Fruit fly (Drosophila melanogaster): Measurements from ENCODE around the gene CG8353.
A peak's percentile ranks its signal among the peaks of the same experiment; 100 is the strongest.

The CG8353 gene

DNA sequence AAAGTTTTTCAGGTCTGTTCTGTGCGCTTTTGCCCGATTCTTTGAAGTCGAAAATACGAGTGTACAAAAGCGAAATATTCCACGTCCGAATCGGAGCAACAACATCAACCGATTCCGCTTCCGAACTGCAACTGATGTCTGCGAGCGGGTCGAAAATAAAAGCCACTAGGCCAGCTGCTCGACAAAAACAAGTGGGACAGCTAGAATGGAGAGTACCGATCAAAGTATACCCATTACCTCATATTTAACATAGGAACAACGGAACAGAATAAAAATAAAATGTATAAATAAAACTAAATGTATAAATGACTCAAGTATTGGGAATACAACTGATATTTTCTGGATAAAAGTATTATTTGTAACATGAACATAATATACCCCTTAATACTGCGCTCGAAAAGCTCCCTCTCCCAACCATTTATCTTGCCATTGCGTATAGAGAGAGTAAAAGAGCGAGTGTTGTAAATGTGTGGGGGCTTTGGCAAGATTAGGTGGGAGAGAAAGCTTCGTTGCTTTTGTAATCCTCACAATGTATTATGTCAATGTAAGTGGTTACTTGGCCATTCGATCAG, 8.8 kb upstream of the CG8353 start, which contains the start of gene SLC5A11 (continued):
- TF ChIP-seq CG9215 (GFP tag; IDR thresholded peaks at IDR 0.05) (peak; percentile 93), CG12744 (GFP tag; optimal IDR thresholded peaks at IDR 0.05) (peak; percentile 47), Scr (GFP tag; IDR thresholded peaks at IDR 0.05; ENCODE audit: partially characterized antibody) (no peak), CG3726 (GFP tag; IDR thresholded peaks at IDR 0.05) (peak; percentile 98), CG4617 (GFP tag; optimal IDR thresholded peaks at IDR 0.05; ENCODE audit: borderline replicate concordance) (peak; percentile 88), Xbp1 (GFP tag; optimal IDR thresholded peaks at IDR 0.05) (peak; percentile 100), CG32532 (GFP tag; IDR thresholded peaks at IDR 0.05) (peak; percentile 98), CG30403 (GFP tag; optimal IDR thresholded peaks at IDR 0.05) (peak; percentile 97), CG13287 (GFP tag; IDR thresholded peaks at IDR 0.05; ENCODE audit: partially characterized antibody) (no peak; the same call in 1 of the 2 replicates), CG10543 (GFP tag; optimal IDR thresholded peaks at IDR 0.05) (peak; percentile 95), CG1647 (GFP tag; optimal IDR thresholded peaks at IDR 0.05) (peak; percentile 99), Oaz (GFP tag; IDR thresholded peaks at IDR 0.05) (peak; percentile 99), Eip74EF (GFP tag; optimal IDR thresholded peaks at IDR 0.05) (peak in 1 of 2 experiments; percentile 100), rib (GFP tag; IDR thresholded peaks at IDR 0.05) (peak; percentile 95), sima (GFP tag; optimal IDR thresholded peaks at IDR 0.05) (peak; percentile 96), CG12104 (GFP tag; optimal IDR thresholded peaks at IDR 0.05) (peak; percentile 100), CG5953 (GFP tag; IDR thresholded peaks at IDR 0.05) (peak; percentile 93), CG6689 (GFP tag; IDR thresholded peaks at IDR 0.05) (peak; percentile 97), amos (GFP tag; IDR thresholded peaks at IDR 0.05; ENCODE audit: partially characterized antibody) (no peak; the same call in 1 of the 2 replicates), al (GFP tag; IDR thresholded peaks at IDR 0.05) (peak; percentile 95), CG8924 (tag; optimal IDR thresholded peaks at IDR 0.05) (peak; percentile 100), shn (GFP tag; optimal IDR thresholded peaks at IDR 0.05) (peak; percentile 56), cwo (GFP tag; optimal IDR thresholded peaks at IDR 0.05) (peak; percentile 97), CG7271 (tag; optimal IDR thresholded peaks at IDR 0.05) (peak; percentile 66), CG1832 (GFP tag; optimal IDR thresholded peaks at IDR 0.05) (no peak), hth (optimal IDR thresholded peaks at IDR 0.05) (no peak), Tbp (GFP tag; optimal IDR thresholded peaks at IDR 0.05) (no peak), dysf (GFP tag; IDR thresholded peaks at IDR 0.05) (peak; percentile 99), nerfin-1 (tag; optimal IDR thresholded peaks at IDR 0.05) (peak; percentile 89), HLH4C (GFP tag; IDR thresholded peaks at IDR 0.05; ENCODE audit: partially characterized antibody) (no peak), CG2889 (GFP tag; IDR thresholded peaks at IDR 0.05) (peak; percentile 91), Dip3 (GFP tag; optimal IDR thresholded peaks at IDR 0.05) (peak; percentile 92), CG17612 (GFP tag; IDR thresholded peaks at IDR 0.05) (peak; percentile 88), CG2199 (GFP tag; IDR thresholded peaks at IDR 0.05) (peak; percentile 91)

DNA sequence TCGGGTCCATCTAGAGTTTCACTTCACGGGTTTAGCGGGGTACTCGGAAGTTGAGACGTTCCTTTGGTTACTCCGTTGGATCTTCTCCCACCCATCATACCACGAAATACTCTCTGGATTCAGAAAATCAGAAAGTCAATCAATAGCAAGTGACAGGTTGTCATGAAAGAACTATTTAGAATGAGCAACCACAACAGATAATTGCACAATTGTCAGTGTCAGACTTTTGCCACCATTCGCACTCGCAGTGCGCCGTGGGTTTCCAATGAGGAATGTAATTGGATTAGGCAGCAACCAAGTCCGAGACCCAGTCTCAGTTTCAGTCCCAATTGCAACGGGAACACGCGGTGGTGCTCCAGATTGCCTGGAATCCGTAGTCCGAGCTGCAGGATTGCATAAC, 8.0 kb upstream of the CG8353 start, which contains the start of gene CG8419:
Gene CG8419 (plus strand): TSS at position 301 of the 400 bp plus-strand sequence.
- peak in 1 of 2 experiments; percentile 24 for TF ChIP-seq Pdp1 (GFP tag; optimal IDR thresholded peaks at IDR 0.05)
- 0 out of 2 replicates have a peak, but pooled peaks have one; percentile 10 for TF ChIP-seq Lim3 (GFP tag; IDR thresholded peaks at IDR 0.05)
- no peak for TF ChIP-seq Sox100B (GFP tag; optimal IDR thresholded peaks at IDR 0.05)

DNA sequence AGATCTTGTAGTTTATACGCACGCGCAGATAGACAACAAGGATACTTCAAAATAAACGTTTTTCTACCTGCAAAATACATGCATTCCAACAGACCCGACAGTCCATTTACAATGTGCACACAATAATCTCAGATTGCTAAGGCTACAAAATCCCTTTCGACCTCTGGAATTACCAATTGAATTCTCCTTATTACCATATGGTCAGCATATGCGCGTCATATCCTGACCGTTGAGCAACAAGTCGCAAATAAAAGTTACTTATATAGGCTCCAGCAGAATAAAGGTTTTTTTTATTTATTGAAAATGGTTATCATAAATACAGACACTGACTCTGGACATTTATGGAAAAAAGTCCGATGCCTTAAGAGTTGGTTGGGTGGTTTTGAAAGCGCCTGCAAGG, 4.5 kb upstream of the CG8353 start:
- TF ChIP-seq toy (GFP tag; IDR thresholded peaks at IDR 0.05) (no peak), twi (tag; optimal IDR thresholded peaks at IDR 0.05) (peak; percentile 95), CG15479 (GFP tag; optimal IDR thresholded peaks at IDR 0.05) (peak; percentile 21)

Measured in whole organism, embryonic.